Worm (Caenorhabditis elegans): ENCODE measurements around the gene ceh-54.

Gene ceh-54

ce11 chrX:6201542-6201941, 7.5 kb upstream of the ceh-54 start (continued):
- TF ChIP-seq aha-1 (tag; optimal IDR thresholded peaks at IDR 0.05) (no peak), lin-13 (GFP tag; optimal IDR thresholded peaks at IDR 0.05) (no peak), lir-3 (tag; optimal IDR thresholded peaks at IDR 0.05; ENCODE audit: poor library complexity) (no peak), ceh-88 (GFP tag; IDR thresholded peaks at IDR 0.05) (no peak), pag-3 (tag; optimal IDR thresholded peaks at IDR 0.05; ENCODE audit: borderline replicate concordance, insufficient read depth) (no peak), nhr-19 (GFP tag; conservative IDR thresholded peaks at IDR 0.05) (peak; percentile 26), lin-35 (GFP tag; optimal IDR thresholded peaks at IDR 0.05) (peak in 1 of 2 experiments; percentile 58), egl-13 (tag; optimal IDR thresholded peaks at IDR 0.05) (no peak), mep-1 (tag; optimal IDR thresholded peaks at IDR 0.05) (peak; percentile 17), C34B4.2 (tag; optimal IDR thresholded peaks at IDR 0.05) (no peak)

ce11 chrX:6196627-6197026, 2.6 kb upstream of the ceh-54 start, which contains the start of gene daf-9:
TSS of gene daf-9 (plus strand) at chrX:6196927.
- TF ChIP-seq fkh-8 (tag; optimal IDR thresholded peaks at IDR 0.05) (no peak), nhr-77 (tag; optimal IDR thresholded peaks at IDR 0.05) (no peak)

ce11 chrX:6189955-6190354, 4.1 kb downstream of the ceh-54 start, which contains the start of gene T13C5.9:
TSS of gene T13C5.9 (plus strand) at chrX:6190255.
- TF ChIP-seq dsc-1 (tag; optimal IDR thresholded peaks at IDR 0.05): no peak
- TF ChIP-seq nhr-237 (tag; optimal IDR thresholded peaks at IDR 0.05): no peak
- no peak for TF ChIP-seq ets-5 (GFP tag; IDR thresholded peaks at IDR 0.05)
- TF ChIP-seq ztf-4 (tag; optimal IDR thresholded peaks at IDR 0.05): no peak
- TF ChIP-seq ceh-8 (GFP tag; optimal IDR thresholded peaks at IDR 0.05): no peak
- TF ChIP-seq efl-3 (GFP tag; optimal IDR thresholded peaks at IDR 0.05): no peak
- no peak for TF ChIP-seq Y116A8C.19 (tag; optimal IDR thresholded peaks at IDR 0.05; ENCODE audit: borderline replicate concordance)
- TF ChIP-seq mdl-1 (tag; optimal IDR thresholded peaks at IDR 0.05): no peak
- TF ChIP-seq jun-1 (tag; optimal IDR thresholded peaks at IDR 0.05): no peak
- TF ChIP-seq nhr-77 (tag; optimal IDR thresholded peaks at IDR 0.05): no peak
- no peak for TF ChIP-seq tbx-2 (tag; optimal IDR thresholded peaks at IDR 0.05)
- TF ChIP-seq zip-4 (GFP tag; optimal IDR thresholded peaks at IDR 0.05): no peak
- no peak for TF ChIP-seq skn-1 (tag; optimal IDR thresholded peaks at IDR 0.05)
- no peak for TF ChIP-seq mab-9 (GFP tag; IDR thresholded peaks at IDR 0.05)

- TF ChIP-seq lin-15B (tag; optimal IDR thresholded peaks at IDR 0.05) (no peak), nhr-47 (tag; optimal IDR thresholded peaks at IDR 0.05) (no peak), sup-37 (GFP tag; optimal IDR thresholded peaks at IDR 0.05) (no peak), efl-3 (GFP tag; optimal IDR thresholded peaks at IDR 0.05) (no peak), ama-1 (optimal IDR thresholded peaks at IDR 0.05) (no peak), unc-98 (GFP tag; IDR thresholded peaks at IDR 0.05) (no peak), elt-2 (tag; optimal IDR thresholded peaks at IDR 0.05) (no peak), swsn-7 (tag; optimal IDR thresholded peaks at IDR 0.05) (no peak), F16B12.6 (tag; optimal IDR thresholded peaks at IDR 0.05) (no peak), zip-4 (GFP tag; optimal IDR thresholded peaks at IDR 0.05) (no peak), dpl-1 (GFP tag; optimal IDR thresholded peaks at IDR 0.05) (no peak), tlp-1 (tag; optimal IDR thresholded peaks at IDR 0.05) (no peak), C16A3.4 (tag; optimal IDR thresholded peaks at IDR 0.05) (no peak), hpl-2 (GFP tag; optimal IDR thresholded peaks at IDR 0.05) (no peak), fkh-8 (tag; optimal IDR thresholded peaks at IDR 0.05) (no peak)
Measured at ce11 chrX:6187848-6188247, 6.2 kb downstream of the ceh-54 start, which contains the start of gene T13C5.10. TSS of gene T13C5.10 (plus strand) at chrX:6188148.

All from whole organism, L1 larva.